Fruit fly (Drosophila melanogaster) whole organism, embryonic: ENCODE data around the gene CG45073.

ENCODE experiments used
- Hr39 ChIP-seq: fragments of >200 bp; optimal IDR thresholded peaks from 2 replicates; lab custom pipeline; 2017
- usp ChIP-seq: fragments of >200 bp; optimal IDR thresholded peaks from 2 replicates; lab custom pipeline; 2017; ENCODE audit warnings: missing biosample characterization, missing genetic modification characterization

dm6 chr3R:30090261-30091006 lies 34.1 kb downstream of the CG45073 start:
- TF ChIP-seq usp (GFP tag; lab: Kevin White, UChicago) (no peak), Hr39 (no peak)
